Worm (Caenorhabditis elegans) whole organism, L4 larva: ENCODE results near the gene F49F1.12.

Source experiments
- F10B5.3 ChIP-seq: sonication (generic microtip); optimal IDR thresholded peaks from 2 replicates; lab custom pipeline; 2016; ENCODE audit warnings: mild to moderate bottlenecking, missing genetic modification characterization, missing compliant biosample characterization
- F44E2.7 ChIP-seq: fragments of 200-800 bp; sonication (Bioruptor generic); IDR thresholded peaks from 2 replicates; pipeline ENCODE4 v2.1.2; 2022; ENCODE audit warnings: missing genetic modification characterization, missing compliant biosample characterization
- F49E8.2 ChIP-seq: sonication (generic microtip); optimal IDR thresholded peaks from 2 replicates; lab custom pipeline; 2016; ENCODE audit warnings: missing compliant biosample characterization, mild to moderate bottlenecking, missing genetic modification characterization, borderline replicate concordance
- R02D3.7 ChIP-seq: fragments of 150-350 bp; sonication (generic microtip); optimal IDR thresholded peaks from 3 replicates; lab custom pipeline; 2014; ENCODE audit warnings: missing biosample characterization, missing genetic modification characterization
- T20F7.1 ChIP-seq: fragments of 200-800 bp; sonication (Bioruptor generic); optimal IDR thresholded peaks from 2 replicates; lab custom pipeline; 2018; ENCODE audit warnings: mild to moderate bottlenecking, missing genetic modification characterization, missing compliant biosample characterization
- Y48G9A.11 ChIP-seq: fragments of 200-800 bp; sonication (Bioruptor generic); IDR thresholded peaks from 2 replicates; pipeline ENCODE4 v1.3.6; 2022; ENCODE audit warnings: missing genetic modification reagents, missing genetic modification characterization, missing compliant biosample characterization
- ZK337.2 ChIP-seq: fragments of 200-800 bp; sonication (Bioruptor generic); IDR thresholded peaks from 2 replicates; pipeline ENCODE4 v1.3.6; 2022; ENCODE audit warnings: missing genetic modification reagents, missing genetic modification characterization, missing compliant biosample characterization
- ces-1 ChIP-seq: fragments of 150-350 bp; sonication (generic microtip); optimal IDR thresholded peaks from 4 replicates; lab custom pipeline; 2014; ENCODE audit warnings: missing biosample characterization, missing genetic modification reagents, missing genetic modification characterization
- cey-2 ChIP-seq: sonication (generic microtip); optimal IDR thresholded peaks from 3 replicates; lab custom pipeline; 2017; ENCODE audit warnings: missing genetic modification characterization, mild to moderate bottlenecking, missing compliant biosample characterization, antibody characterized with exemption, borderline replicate concordance; ENCODE audit not compliant: insufficient read depth
- daf-16 ChIP-seq, 3 experiments: sonication (generic microtip); optimal IDR thresholded peaks; 2 replicates each; lab custom pipeline; 2016 to 2017; ENCODE audit warnings: missing genetic modification characterization in 3 of 3, missing genetic modification reagents in 3 of 3, mild to moderate bottlenecking in 2 of 3, missing compliant biosample characterization in 2 of 3, missing biosample characterization in 1 of 3, moderate library complexity in 1 of 3
- daf-19 ChIP-seq: fragments of 200-800 bp; sonication (Bioruptor generic); conservative IDR thresholded peaks from 2 replicates; pipeline ENCODE4 v1.3.6; 2022; ENCODE audit warnings: missing genetic modification characterization, missing compliant biosample characterization
- daf-8 ChIP-seq: fragments of 200-800 bp; sonication (Bioruptor generic); IDR thresholded peaks from 2 replicates; pipeline ENCODE4 v1.3.6; 2022; ENCODE audit warnings: missing genetic modification characterization, missing compliant biosample characterization
- dmd-8 ChIP-seq: fragments of 200-800 bp; sonication (Bioruptor generic); IDR thresholded peaks from 2 replicates; pipeline ENCODE4 v1.3.6; 2022; ENCODE audit warnings: missing genetic modification characterization, missing compliant biosample characterization
- dpl-1 ChIP-seq: fragments of 150-350 bp; optimal IDR thresholded peaks from 2 replicates; lab custom pipeline; 2014; ENCODE audit warnings: missing biosample characterization, missing genetic modification reagents, missing genetic modification characterization
- dve-1 ChIP-seq: sonication (generic microtip); optimal IDR thresholded peaks from 2 replicates; lab custom pipeline; 2017; ENCODE audit warnings: antibody characterized with exemption, mild to moderate bottlenecking, missing genetic modification characterization, missing compliant biosample characterization; ENCODE audit not compliant: insufficient read depth
- egl-27 ChIP-seq: sonication (generic microtip); optimal IDR thresholded peaks from 3 replicates; lab custom pipeline; 2017; ENCODE audit warnings: missing biosample characterization, missing genetic modification reagents, missing genetic modification characterization
- hlh-30 ChIP-seq: sonication (generic microtip); optimal IDR thresholded peaks from 2 replicates; lab custom pipeline; 2017; ENCODE audit warnings: antibody characterized with exemption, mild to moderate bottlenecking, missing genetic modification characterization, missing compliant biosample characterization; ENCODE audit not compliant: insufficient read depth
- lin-1 ChIP-seq: fragments of 200-800 bp; sonication (Bioruptor generic); IDR thresholded peaks from 2 replicates; pipeline ENCODE4 v1.3.6; 2022; ENCODE audit warnings: missing genetic modification reagents, missing genetic modification characterization, missing compliant biosample characterization
- madf-5 ChIP-seq, 2 experiments: fragments of 200-800 bp; sonication (Bioruptor generic); IDR thresholded peaks; 2 replicates each; pipeline ENCODE4 v1.3.6; 2022; ENCODE audit warnings: missing compliant biosample characterization in 2 of 2, missing genetic modification characterization in 2 of 2
- mxl-2 ChIP-seq: fragments of 200-800 bp; sonication (Bioruptor generic); conservative IDR thresholded peaks from 2 replicates; pipeline ENCODE4 v1.3.6; 2022; ENCODE audit warnings: missing genetic modification reagents, missing genetic modification characterization, missing compliant biosample characterization
- nhr-11 ChIP-seq: fragments of 150-350 bp; optimal IDR thresholded peaks from 2 replicates; lab custom pipeline; 2014; ENCODE audit warnings: missing biosample characterization, missing genetic modification characterization
- nhr-6 ChIP-seq: fragments of 150-350 bp; optimal IDR thresholded peaks from 2 replicates; lab custom pipeline; 2014; ENCODE audit warnings: missing biosample characterization, missing genetic modification characterization
- pha-4 ChIP-seq, 2 experiments: fragments of 150-350 bp in 1 of 2; fragments of 200-800 bp in 1 of 2; sonication (Bioruptor generic) in 1 of 2; IDR thresholded peaks in 1 of 2; optimal IDR thresholded peaks in 1 of 2; 2 replicates each; pipeline versions ENCODE4 v1.3.6 to Lab custom; 2014 to 2022; ENCODE audit warnings: missing genetic modification characterization in 2 of 2, missing genetic modification reagents in 2 of 2, missing biosample characterization in 1 of 2, missing compliant biosample characterization in 1 of 2
- pqm-1 ChIP-seq: sonication (generic microtip); optimal IDR thresholded peaks from 2 replicates; lab custom pipeline; 2017; ENCODE audit warnings: missing biosample characterization, missing genetic modification characterization
- rbr-2 ChIP-seq: sonication (generic microtip); optimal IDR thresholded peaks from 2 replicates; lab custom pipeline; 2016; ENCODE audit warnings: missing genotype, missing genetic modification characterization, missing compliant biosample characterization
- snpc-4 ChIP-seq: fragments of 150-350 bp; optimal IDR thresholded peaks from 2 replicates; lab custom pipeline; 2014; ENCODE audit warnings: missing biosample characterization, missing genetic modification characterization
- tag-97 ChIP-seq: fragments of 200-800 bp; sonication (Bioruptor generic); IDR thresholded peaks from 2 replicates; pipeline ENCODE4 v1.3.6; 2022; ENCODE audit warnings: missing genetic modification characterization, missing compliant biosample characterization
- unc-62 ChIP-seq, 3 experiments: fragments of 150-350 bp in 1 of 3; sonication (generic microtip); optimal IDR thresholded peaks in 2 of 3; peaks in 1 of 3; 1 replicate in 1 of 3; 2 replicates in 2 of 3; lab custom pipeline; 2014 to 2017; ENCODE audit warnings: missing biosample characterization in 3 of 3, missing genetic modification characterization in 3 of 3, missing genetic modification reagents in 3 of 3, missing genotype in 1 of 3

The F49F1.12 gene

DNA sequence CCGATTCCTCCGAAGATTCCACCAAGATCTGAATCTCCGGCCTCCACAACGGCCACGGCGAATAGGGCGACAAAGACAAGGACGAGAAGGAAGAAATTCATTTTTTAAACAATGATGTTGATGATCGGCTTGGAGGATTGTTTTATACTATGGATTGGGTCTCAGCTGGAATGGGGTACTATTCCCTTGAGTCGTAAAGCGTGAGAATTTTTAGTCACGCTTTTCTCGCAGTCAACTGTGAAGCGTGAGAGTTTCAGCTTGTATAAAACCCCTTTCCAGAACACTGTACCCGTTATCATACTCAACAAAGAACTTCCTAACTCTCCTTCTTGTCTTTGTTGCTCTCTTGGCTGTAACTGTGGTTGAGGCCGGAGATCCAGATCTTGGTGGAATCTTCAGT is 28.4 kb downstream of the F49F1.12 start, which contains the start of gene F49F1.15:
F49F1.15 (minus strand) TSS at position 101 of the 400 bp plus-strand sequence.
- no peak for TF ChIP-seq F10B5.3 (tag; lab: Kevin White, UChicago)
- no peak for TF ChIP-seq F44E2.7 (GFP tag; lab: Robert Waterston, UW)

ce11 chrIV:4112387-4112786 is 30.5 kb downstream of the F49F1.12 start, which contains the start of gene F49F1.14:
TSS of gene F49F1.14 (minus strand) at chrIV:4112487.
- no peak for TF ChIP-seq daf-19 (GFP tag; lab: Robert Waterston, UW)
- no peak for TF ChIP-seq R02D3.7 (tag; lab: Kevin White, UChicago)

DNA sequence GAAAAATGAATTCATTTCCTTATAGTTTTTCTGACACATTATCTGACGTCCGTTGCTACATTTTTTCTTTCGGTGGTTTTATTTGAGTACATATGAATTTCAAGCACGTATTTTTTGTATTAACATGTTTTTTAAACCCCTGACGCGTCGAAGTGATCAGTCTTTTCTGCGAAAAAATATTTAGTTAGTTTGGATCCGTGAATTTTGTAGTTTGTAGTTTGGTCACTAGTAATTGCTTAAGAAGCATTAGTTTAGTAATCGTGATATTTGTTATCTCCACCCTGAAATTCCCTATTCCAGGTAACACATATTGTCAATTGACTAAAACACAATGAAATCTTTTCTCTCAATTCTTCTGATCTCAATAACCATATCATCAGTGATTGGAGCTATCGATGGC is 34.1 kb downstream of the F49F1.12 start, which contains the start of gene C35B1.7:
C35B1.7 (plus strand) TSS at position 301 of the 400 bp plus-strand sequence.
- TF ChIP-seq madf-5 (GFP tag; IDR thresholded peaks at IDR 0.05; lab: Robert Waterston, UW) (no peak), lin-1 (GFP tag; lab: Robert Waterston, UW) (no peak), pqm-1 (tag; lab: Kevin White, UChicago) (no peak), rbr-2 (tag; lab: Kevin White, UChicago) (no peak), F44E2.7 (GFP tag; lab: Robert Waterston, UW) (no peak), pha-4 (GFP tag; IDR thresholded peaks at IDR 0.05; lab: Robert Waterston, UW) (no peak), pha-4 (tag; optimal IDR thresholded peaks at IDR 0.05; lab: Kevin White, UChicago) (no peak), F49E8.2 (tag; lab: Kevin White, UChicago) (no peak), nhr-6 (tag; lab: Kevin White, UChicago) (no peak), ZK337.2 (no peak), cey-2 (tag; lab: Kevin White, UChicago) (no peak), snpc-4 (no peak), ces-1 (GFP tag; lab: Kevin White, UChicago) (no peak), unc-62 (GFP tag; optimal IDR thresholded peaks at IDR 0.05 in 1 of 2; lab: Kevin White, UChicago) (no peak), unc-62 (tag; optimal IDR thresholded peaks at IDR 0.05; lab: Kevin White, UChicago) (no peak)

ce11 chrIV:4102720-4103119 is 40.2 kb downstream of the F49F1.12 start, which contains the start of gene ubc-1:
TSS of gene ubc-1 (plus strand) at chrIV:4103020.
- TF ChIP-seq dpl-1 (GFP tag; lab: Kevin White, UChicago) (no peak), unc-62 (GFP tag; optimal IDR thresholded peaks at IDR 0.05 in 1 of 2; lab: Kevin White, UChicago) (peak in 1 of 2 experiments; percentile 58), unc-62 (tag; optimal IDR thresholded peaks at IDR 0.05; lab: Kevin White, UChicago) (no peak)

DNA sequence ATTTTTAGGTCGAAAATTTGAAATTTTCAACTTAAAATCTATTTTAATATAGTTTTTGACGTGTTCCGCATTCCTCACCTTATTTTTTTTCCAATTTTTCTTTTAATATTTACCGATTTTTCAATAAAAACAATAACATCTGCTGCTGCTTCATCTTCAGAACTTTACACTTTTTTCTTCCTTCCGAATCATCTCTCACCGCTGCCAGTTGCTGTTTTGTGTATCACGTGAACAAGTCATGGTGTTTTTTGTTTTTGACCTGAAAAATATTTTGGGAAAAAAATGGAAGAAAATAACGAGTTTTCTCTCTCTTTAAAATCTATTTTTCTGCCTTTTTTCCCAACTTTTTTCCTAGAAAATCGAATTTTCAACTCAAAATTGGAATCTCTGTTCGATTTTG is 43.1 kb downstream of the F49F1.12 start:
- TF ChIP-seq unc-62 (GFP tag; optimal IDR thresholded peaks at IDR 0.05 in 1 of 2; lab: Kevin White, UChicago), result no peak
- TF ChIP-seq unc-62 (tag; optimal IDR thresholded peaks at IDR 0.05; lab: Kevin White, UChicago), result no peak
- TF ChIP-seq ces-1 (GFP tag; lab: Kevin White, UChicago), result no peak
- no peak for TF ChIP-seq tag-97 (GFP tag; lab: Robert Waterston, UW)
- TF ChIP-seq snpc-4, result no peak
- TF ChIP-seq Y48G9A.11 (GFP tag; lab: Robert Waterston, UW), result no peak
- TF ChIP-seq mxl-2 (GFP tag; lab: Robert Waterston, UW), result no peak
- TF ChIP-seq egl-27 (tag; lab: Kevin White, UChicago), result no peak
- TF ChIP-seq daf-8 (GFP tag; lab: Robert Waterston, UW), result no peak
- peak in 1 of 2 experiments; percentile 95 for TF ChIP-seq daf-16 (GFP tag; optimal IDR thresholded peaks at IDR 0.05; lab: Kevin White, UChicago)
- TF ChIP-seq daf-16 (tag; optimal IDR thresholded peaks at IDR 0.05; lab: Kevin White, UChicago), result no peak
- TF ChIP-seq dve-1 (tag; lab: Kevin White, UChicago), result no peak
- TF ChIP-seq hlh-30 (tag; lab: Kevin White, UChicago), result peak; percentile 45
- no peak for TF ChIP-seq T20F7.1 (GFP tag; lab: Kevin White, UChicago)
- no peak for TF ChIP-seq nhr-11 (tag; lab: Kevin White, UChicago)
- no peak for TF ChIP-seq dmd-8 (GFP tag; lab: Robert Waterston, UW)
